Worm (Caenorhabditis elegans) whole organism, young adult: ENCODE data around the gene T22C8.6.
A peak's percentile ranks its signal among the peaks of the same experiment; 100 is the strongest.

Experiments
- B0035.1 ChIP-seq: sonication (generic microtip); optimal IDR thresholded peaks from 2 replicates; lab custom pipeline; 2016; ENCODE audit warnings: missing genetic modification characterization, mild to moderate bottlenecking, missing compliant biosample characterization, missing genotype, missing genetic modification reagents
- B0261.1 ChIP-seq: sonication (generic microtip); optimal IDR thresholded peaks from 2 replicates; lab custom pipeline; 2016; ENCODE audit warnings: mild to moderate bottlenecking, missing genetic modification characterization, moderate library complexity, missing compliant biosample characterization
- D2030.7 ChIP-seq: fragments of 200-800 bp; sonication (Bioruptor generic); IDR thresholded peaks from 2 replicates; pipeline ENCODE4 v1.3.6; 2022; ENCODE audit warnings: missing genetic modification reagents, missing genetic modification characterization, missing compliant biosample characterization
- F22D6.2 ChIP-seq: sonication (generic microtip); optimal IDR thresholded peaks from 2 replicates; lab custom pipeline; 2016; ENCODE audit warnings: mild to moderate bottlenecking, missing genetic modification characterization, missing compliant biosample characterization
- F37B4.10 ChIP-seq: fragments of 200-800 bp; sonication (Bioruptor generic); IDR thresholded peaks from 2 replicates; pipeline ENCODE4 v1.3.6; 2022; ENCODE audit warnings: missing genetic modification characterization, missing compliant biosample characterization
- F49E8.2 ChIP-seq: sonication (generic microtip); optimal IDR thresholded peaks from 3 replicates; lab custom pipeline; 2017; ENCODE audit warnings: missing genetic modification characterization, mild to moderate bottlenecking, missing compliant biosample characterization, antibody characterized with exemption, moderate library complexity; ENCODE audit not compliant: insufficient read depth
- K12H6.12 ChIP-seq: fragments of 200-800 bp; sonication (Bioruptor generic); optimal IDR thresholded peaks from 2 replicates; lab custom pipeline; 2018; ENCODE audit warnings: mild to moderate bottlenecking, missing genetic modification characterization, missing compliant biosample characterization
- T26A5.8 ChIP-seq: sonication (generic microtip); optimal IDR thresholded peaks from 2 replicates; lab custom pipeline; 2016; ENCODE audit warnings: missing genetic modification characterization, missing compliant biosample characterization
- Y56A3A.18 ChIP-seq: fragments of 200-800 bp; sonication (Bioruptor generic); IDR thresholded peaks from 2 replicates; pipeline ENCODE4 v1.3.6; 2022; ENCODE audit warnings: missing genetic modification reagents, missing genetic modification characterization, missing compliant biosample characterization
- Y79H2A.3 ChIP-seq: fragments of 200-800 bp; sonication (Bioruptor generic); conservative IDR thresholded peaks from 2 replicates; pipeline ENCODE4 v1.3.6; 2022; ENCODE audit warnings: missing genetic modification reagents, missing genetic modification characterization, missing compliant biosample characterization
- akir-1 ChIP-seq: fragments of 200-800 bp; sonication (Bioruptor generic); optimal IDR thresholded peaks from 2 replicates; lab custom pipeline; 2018; ENCODE audit warnings: mild to moderate bottlenecking, missing genetic modification characterization, moderate library complexity, missing compliant biosample characterization
- aptf-2 ChIP-seq: fragments of 200-800 bp; sonication (Bioruptor generic); conservative IDR thresholded peaks from 2 replicates; pipeline ENCODE4 v1.3.6; 2022; ENCODE audit warnings: missing genetic modification reagents, missing genetic modification characterization, missing compliant biosample characterization
- atf-7 ChIP-seq: sonication (generic microtip); optimal IDR thresholded peaks from 2 replicates; lab custom pipeline; 2017; ENCODE audit warnings: mild to moderate bottlenecking, missing genetic modification characterization, missing compliant biosample characterization
- athp-1 ChIP-seq: sonication (generic microtip); optimal IDR thresholded peaks from 2 replicates; lab custom pipeline; 2017; ENCODE audit warnings: mild to moderate bottlenecking, missing genetic modification characterization, missing compliant biosample characterization
- attf-6 ChIP-seq: fragments of 200-800 bp; sonication (Bioruptor generic); IDR thresholded peaks from 2 replicates; pipeline ENCODE4 v1.3.6; 2022; ENCODE audit warnings: missing genetic modification reagents, missing genetic modification characterization, missing compliant biosample characterization
- cebp-2 ChIP-seq: fragments of 200-800 bp; sonication (Bioruptor generic); IDR thresholded peaks from 2 replicates; pipeline ENCODE4 v1.3.6; 2022; ENCODE audit warnings: missing genetic modification characterization, missing compliant biosample characterization
- ceh-27 ChIP-seq: fragments of 200-800 bp; sonication (Bioruptor generic); optimal IDR thresholded peaks from 2 replicates; lab custom pipeline; 2018; ENCODE audit warnings: mild to moderate bottlenecking, missing genetic modification characterization, moderate library complexity, missing compliant biosample characterization
- ceh-40 ChIP-seq: fragments of 200-800 bp; sonication (Bioruptor generic); IDR thresholded peaks from 2 replicates; pipeline ENCODE4 v1.3.6; 2022; ENCODE audit warnings: missing genetic modification characterization, missing compliant biosample characterization
- ceh-58 ChIP-seq: fragments of 200-800 bp; sonication (Bioruptor generic); IDR thresholded peaks from 2 replicates; pipeline ENCODE4 v1.3.6; 2022; ENCODE audit warnings: missing genetic modification characterization, missing compliant biosample characterization
- ceh-91 ChIP-seq: fragments of 200-800 bp; sonication (Bioruptor generic); IDR thresholded peaks from 2 replicates; pipeline ENCODE4 v1.3.6; 2022; ENCODE audit warnings: missing genetic modification reagents, missing genetic modification characterization, missing compliant biosample characterization
- chd-7 ChIP-seq: sonication (generic microtip); optimal IDR thresholded peaks from 2 replicates; lab custom pipeline; 2016; ENCODE audit warnings: mild to moderate bottlenecking, missing genetic modification characterization, moderate library complexity, missing compliant biosample characterization
- efl-1 ChIP-seq: fragments of 150-350 bp; optimal IDR thresholded peaks from 2 replicates; lab custom pipeline; 2014; ENCODE audit warnings: missing biosample characterization, missing genetic modification reagents, missing genetic modification characterization
- egrh-3 ChIP-seq: fragments of 200-800 bp; sonication (Bioruptor generic); IDR thresholded peaks from 2 replicates; pipeline ENCODE4 v1.3.6; 2022; ENCODE audit warnings: missing genetic modification reagents, missing genetic modification characterization, missing compliant biosample characterization
- fkh-3 ChIP-seq: sonication (generic microtip); optimal IDR thresholded peaks from 2 replicates; lab custom pipeline; 2016; ENCODE audit warnings: mild to moderate bottlenecking, missing genetic modification characterization, missing compliant biosample characterization
- him-1 ChIP-seq: sonication (generic microtip); optimal IDR thresholded peaks from 2 replicates; lab custom pipeline; 2016; ENCODE audit warnings: missing genotype, missing genetic modification reagents, missing genetic modification characterization, missing compliant biosample characterization
- hlh-26 ChIP-seq: fragments of 200-800 bp; sonication (Bioruptor generic); conservative IDR thresholded peaks from 2 replicates; pipeline ENCODE4 v1.3.6; 2022; ENCODE audit warnings: missing genetic modification reagents, missing genetic modification characterization, missing compliant biosample characterization
- lin-35 ChIP-seq, 3 experiments: fragments of 150-350 bp in 2 of 3; sonication (generic microtip) in 1 of 3; optimal IDR thresholded peaks; 2 replicates each; lab custom pipeline; 2014 to 2018; ENCODE audit warnings: missing biosample characterization in 3 of 3, missing genetic modification characterization in 3 of 3, missing genetic modification reagents in 3 of 3
- lir-1 ChIP-seq: fragments of 200-800 bp; sonication (Bioruptor generic); conservative IDR thresholded peaks from 2 replicates; pipeline ENCODE4 v1.3.6; 2022; ENCODE audit warnings: missing genetic modification reagents, missing genetic modification characterization, missing compliant biosample characterization
- lsl-1 ChIP-seq: fragments of 200-800 bp; sonication (Bioruptor generic); optimal IDR thresholded peaks from 2 replicates; lab custom pipeline; 2018; ENCODE audit warnings: mild to moderate bottlenecking, missing genetic modification characterization, moderate library complexity, missing compliant biosample characterization
- lsy-27 ChIP-seq: sonication (generic microtip); optimal IDR thresholded peaks from 2 replicates; lab custom pipeline; 2017; ENCODE audit warnings: missing genetic modification characterization, mild to moderate bottlenecking, missing compliant biosample characterization, antibody characterized with exemption, missing genotype, borderline replicate concordance; ENCODE audit not compliant: insufficient read depth
- nfya-2 ChIP-seq: fragments of 200-800 bp; sonication (Bioruptor generic); IDR thresholded peaks from 2 replicates; pipeline ENCODE4 v1.3.6; 2022; ENCODE audit warnings: missing genetic modification reagents, missing genetic modification characterization, missing compliant biosample characterization
- nhr-80 ChIP-seq: sonication (generic microtip); optimal IDR thresholded peaks from 2 replicates; lab custom pipeline; 2016; ENCODE audit warnings: missing genetic modification characterization, missing compliant biosample characterization
- rec-8 ChIP-seq, 2 experiments: sonication (generic microtip); optimal IDR thresholded peaks; 2 replicates each; lab custom pipeline; 2016; ENCODE audit warnings: mild to moderate bottlenecking in 2 of 2, missing genetic modification characterization in 2 of 2, missing genetic modification reagents in 2 of 2, missing genotype in 2 of 2, missing biosample characterization in 1 of 2, missing compliant biosample characterization in 1 of 2, moderate library complexity in 1 of 2
- snpc-1.1 ChIP-seq: sonication (generic microtip); optimal IDR thresholded peaks from 2 replicates; lab custom pipeline; 2017; ENCODE audit warnings: missing genetic modification characterization, mild to moderate bottlenecking, missing compliant biosample characterization, antibody characterized with exemption, moderate library complexity, missing genotype, missing genetic modification reagents; ENCODE audit not compliant: insufficient read depth
- snpc-3.4 ChIP-seq: sonication (generic microtip); optimal IDR thresholded peaks from 2 replicates; lab custom pipeline; 2017; ENCODE audit warnings: missing genetic modification characterization, mild to moderate bottlenecking, missing compliant biosample characterization, antibody characterized with exemption, moderate library complexity, missing genotype, missing genetic modification reagents
- snpc-4 ChIP-seq, 5 experiments: fragments of 150-350 bp in 1 of 5; sonication (generic microtip) in 4 of 5; optimal IDR thresholded peaks; 2 replicates each; lab custom pipeline; 2014 to 2018; ENCODE audit warnings: missing genetic modification characterization in 5 of 5, missing biosample characterization in 3 of 5, antibody characterized with exemption in 2 of 5, mild to moderate bottlenecking in 2 of 5, missing compliant biosample characterization in 2 of 5, missing genotype in 2 of 5, moderate library complexity in 2 of 5, missing genetic modification reagents in 1 of 5
- sptf-2 ChIP-seq: fragments of 200-800 bp; sonication (Bioruptor generic); optimal IDR thresholded peaks from 2 replicates; lab custom pipeline; 2018; ENCODE audit warnings: mild to moderate bottlenecking, missing genetic modification characterization, missing compliant biosample characterization
- unc-62 ChIP-seq: fragments of 150-350 bp; optimal IDR thresholded peaks from 2 replicates; lab custom pipeline; 2014; ENCODE audit warnings: missing biosample characterization, missing genetic modification reagents, missing genetic modification characterization
- zfh-2 ChIP-seq: fragments of 200-800 bp; sonication (Bioruptor generic); conservative IDR thresholded peaks from 2 replicates; pipeline ENCODE4 v1.3.6; 2022; ENCODE audit warnings: missing genetic modification reagents, missing genetic modification characterization, missing compliant biosample characterization
- zim-3 ChIP-seq: sonication (generic microtip); optimal IDR thresholded peaks from 2 replicates; lab custom pipeline; 2017; ENCODE audit warnings: mild to moderate bottlenecking, missing genetic modification characterization, moderate library complexity, missing compliant biosample characterization
- ztf-18 ChIP-seq: sonication (generic microtip); optimal IDR thresholded peaks from 2 replicates; lab custom pipeline; 2016; ENCODE audit warnings: missing genotype, mild to moderate bottlenecking, missing genetic modification characterization, missing compliant biosample characterization
- ztf-6 ChIP-seq: fragments of 200-800 bp; sonication (Bioruptor generic); IDR thresholded peaks from 2 replicates; pipeline ENCODE4 v1.3.6; 2022; ENCODE audit warnings: missing genetic modification reagents, missing genetic modification characterization, missing compliant biosample characterization

Gene T22C8.6

ce11 chrII:8607662-8608061 is 22.4 kb downstream of the T22C8.6 start, which contains the start of gene F28C6.10:
Gene F28C6.10 (plus strand): TSS chrII:8607962.
- no peak for TF ChIP-seq Y79H2A.3 (GFP tag; lab: Robert Waterston, UW)
- TF ChIP-seq him-1: peak; percentile 28
- TF ChIP-seq fkh-3: no peak

- TF ChIP-seq F49E8.2 (tag; lab: Kevin White, UChicago) (peak; percentile 16), ztf-6 (no peak)
Measured at ce11 chrII:8606549-8606948, 23.5 kb downstream of the T22C8.6 start, which contains the start of gene F28C6.8. Gene F28C6.8 (plus strand): TSS chrII:8606849.

DNA sequence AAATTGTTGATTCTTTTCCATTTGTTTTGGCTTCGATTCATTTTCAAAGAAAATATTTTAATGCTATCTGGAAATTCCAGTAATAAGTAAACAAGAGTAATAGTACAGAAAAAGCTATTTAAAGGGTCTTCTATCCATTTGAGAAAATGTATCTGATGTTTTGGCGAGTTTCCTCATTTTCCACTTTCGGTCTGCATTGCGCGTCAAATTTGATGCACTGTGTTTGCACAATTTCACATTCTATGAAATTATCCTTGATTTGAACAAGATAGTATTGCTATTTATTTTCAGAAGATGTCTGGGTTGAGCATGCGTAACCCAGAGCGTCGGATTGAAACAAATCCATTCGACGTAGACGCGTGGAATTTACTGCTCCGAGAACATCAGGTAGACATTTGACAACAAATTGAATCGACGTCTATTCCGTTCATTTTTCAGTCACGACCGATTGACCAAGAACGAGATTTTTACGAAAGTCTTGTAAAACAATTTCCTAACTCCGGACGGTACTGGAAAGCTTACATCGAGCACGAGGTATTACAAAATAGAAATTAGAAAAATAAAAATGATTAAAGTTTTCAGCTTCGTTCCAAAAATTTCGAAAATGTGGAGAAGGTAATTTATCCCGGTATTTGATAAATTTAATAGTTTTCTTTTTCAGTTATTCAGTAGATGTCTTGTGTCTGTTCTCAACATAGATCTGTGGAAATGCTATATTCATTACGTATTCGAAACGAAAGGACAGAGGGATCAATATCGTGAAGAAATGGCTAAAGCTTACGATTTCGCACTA is 26.3 kb downstream of the T22C8.6 start, which contains the start of gene suf-1:
suf-1 (plus strand) TSS at position 280 of the 793 bp plus-strand sequence.
- TF ChIP-seq D2030.7 (GFP tag; lab: Robert Waterston, UW) (peak; percentile 35; the same call in 1 of the 2 replicates), cebp-2 (GFP tag; lab: Robert Waterston, UW) (peak; percentile 77; the same call in 1 of the 2 replicates), chd-7 (tag; lab: Kevin White, UChicago) (no peak), unc-62 (no peak), attf-6 (GFP tag; lab: Robert Waterston, UW) (peak; percentile 73), B0261.1 (no peak), sptf-2 (no peak), F22D6.2 (tag; lab: Kevin White, UChicago) (no peak), ztf-6 (no peak), efl-1 (GFP tag; lab: Kevin White, UChicago) (peak; percentile 43), hlh-26 (no peak), B0035.1 (tag; lab: Kevin White, UChicago) (no peak), akir-1 (no peak), zfh-2 (no peak), snpc-3.4 (tag; lab: Kevin White, UChicago) (peak; percentile 80), aptf-2 (no peak), Y56A3A.18 (peak; percentile 75; the same call in 1 of the 2 replicates), him-1 (no peak), snpc-1.1 (tag; lab: Kevin White, UChicago) (peak; percentile 64), egrh-3 (GFP tag; lab: Robert Waterston, UW) (no peak), nfya-2 (GFP tag; lab: Robert Waterston, UW) (no peak), atf-7 (tag; lab: Kevin White, UChicago) (peak; percentile 56), zim-3 (tag; lab: Kevin White, UChicago) (no peak), athp-1 (tag; lab: Kevin White, UChicago) (peak; percentile 40), T26A5.8 (no peak), ceh-91 (no peak), lsl-1 (peak; percentile 58), lin-35 (GFP tag; optimal IDR thresholded peaks at IDR 0.05; lab: Kevin White, UChicago) (no peak), ceh-40 (GFP tag; lab: Robert Waterston, UW) (no peak), ceh-27 (GFP tag; lab: Kevin White, UChicago) (no peak), lir-1 (no peak), ceh-58 (GFP tag; lab: Robert Waterston, UW) (no peak), ztf-18 (tag; lab: Kevin White, UChicago) (no peak), lsy-27 (tag; lab: Kevin White, UChicago) (no peak), snpc-4 (GFP tag; optimal IDR thresholded peaks at IDR 0.05; lab: Kevin White, UChicago) (peak; percentile 49), snpc-4 (tag; optimal IDR thresholded peaks at IDR 0.05; lab: Kevin White, UChicago) (peak in 3 of 4 experiments; percentile 29 to 81 (median 42)), rec-8 (tag; optimal IDR thresholded peaks at IDR 0.05; lab: Kevin White, UChicago) (no peak), F37B4.10 (GFP tag; lab: Robert Waterston, UW) (no peak), nhr-80 (tag; lab: Kevin White, UChicago) (no peak), K12H6.12 (tag; lab: Kevin White, UChicago) (no peak)
